Fruit fly (Drosophila melanogaster): ENCODE data around the gene CG7646.

- no peak for TF ChIP-seq CTCF (optimal IDR thresholded peaks at IDR 0.05)
- no peak for TF ChIP-seq CG8478 (optimal IDR thresholded peaks at IDR 0.05)
Observed at dm6 chr3L:19945469-19945868, 46.2 kb upstream of the CG7646 start.
